Worm (Caenorhabditis elegans) whole organism, L3 larva: Measurements from ENCODE around the gene trpa-1.

Experiments
- R02D3.7 ChIP-seq: fragments of 150-350 bp; optimal IDR thresholded peaks from 2 replicates; lab custom pipeline; 2014; ENCODE audit warnings: missing biosample characterization, missing genetic modification characterization
- ZK546.5 ChIP-seq: sonication (generic microtip); optimal IDR thresholded peaks from 2 replicates; lab custom pipeline; 2017; ENCODE audit warnings: missing biosample characterization, missing genetic modification characterization
- ceh-28 ChIP-seq: fragments of 150-350 bp; optimal IDR thresholded peaks from 2 replicates; lab custom pipeline; 2014; ENCODE audit warnings: missing biosample characterization, missing genetic modification reagents, missing genetic modification characterization
- daf-12 ChIP-seq: fragments of 150-350 bp; optimal IDR thresholded peaks from 2 replicates; lab custom pipeline; 2014; ENCODE audit warnings: missing biosample characterization, missing genetic modification reagents, missing genetic modification characterization
- elt-3 ChIP-seq, 3 experiments: fragments of 150-350 bp in 1 of 3; sonication (generic microtip) in 2 of 3; optimal IDR thresholded peaks; 2 replicates in 2 of 3; 4 replicates in 1 of 3; lab custom pipeline; 2014 to 2017; ENCODE audit warnings: missing biosample characterization in 3 of 3, missing genetic modification characterization in 3 of 3
- lin-39 ChIP-seq: fragments of 150-350 bp; optimal IDR thresholded peaks from 2 replicates; lab custom pipeline; 2018; ENCODE audit warnings: missing biosample characterization, missing genetic modification reagents, missing genetic modification characterization
- mdl-1 ChIP-seq: fragments of 150-350 bp; optimal IDR thresholded peaks from 2 replicates; lab custom pipeline; 2014; ENCODE audit warnings: missing biosample characterization, missing genetic modification characterization
- nhr-11 ChIP-seq: fragments of 150-350 bp; optimal IDR thresholded peaks from 2 replicates; lab custom pipeline; 2014; ENCODE audit warnings: missing biosample characterization, missing genetic modification characterization
- nhr-67 ChIP-seq: fragments of 150-350 bp; optimal IDR thresholded peaks from 2 replicates; lab custom pipeline; 2014; ENCODE audit warnings: missing biosample characterization, missing genetic modification characterization
- pqm-1 ChIP-seq: fragments of 150-350 bp; optimal IDR thresholded peaks from 2 replicates; lab custom pipeline; 2017; ENCODE audit warnings: missing biosample characterization, missing genetic modification characterization, inconsistent platforms
- skn-1 ChIP-seq: fragments of 150-350 bp; optimal IDR thresholded peaks from 2 replicates; lab custom pipeline; 2014; ENCODE audit warnings: missing biosample characterization, missing genetic modification characterization

trpa-1 gene

ce11 chrIV:11923074-11923473, 58.7 kb downstream of the trpa-1 start, which contains the start of gene srlf-31:
Gene srlf-31, minus strand, starts transcription at chrIV:11923174.
- TF ChIP-seq elt-3 (tag; optimal IDR thresholded peaks at IDR 0.05; lab: Kevin White, UChicago) (no peak), pqm-1 (tag; lab: Kevin White, UChicago) (no peak), mdl-1 (tag; lab: Kevin White, UChicago) (no peak)

ce11 chrIV:11924092-11924491, 59.8 kb downstream of the trpa-1 start:
- TF ChIP-seq nhr-11 (tag; lab: Kevin White, UChicago) (no peak), ZK546.5 (tag; lab: Kevin White, UChicago) (no peak), lin-39 (tag; lab: Kevin White, UChicago) (no peak), R02D3.7 (tag; lab: Kevin White, UChicago) (no peak), elt-3 (tag; optimal IDR thresholded peaks at IDR 0.05; lab: Kevin White, UChicago) (no peak), daf-12 (no peak), skn-1 (tag; lab: Kevin White, UChicago) (no peak), nhr-67 (no peak), ceh-28 (tag; lab: Kevin White, UChicago) (no peak)
- TF ChIP-seq, all 47 proteins: peak for 0
